Fruit fly (Drosophila melanogaster) whole organism, embryonic: ENCODE measurements around the gene Elp3.

Source experiments
- BEAF-32 ChIP-seq: fragments of 200-800 bp; sonication (Bioruptor generic); optimal IDR thresholded peaks from 3 replicates; lab custom pipeline; 2017; ENCODE audit warnings: missing biosample characterization, missing genetic modification characterization, mild to moderate bottlenecking, moderate library complexity, missing genetic modification reagents
- BtbVII ChIP-seq: fragments of 200-800 bp; sonication (Bioruptor generic); optimal IDR thresholded peaks from 3 replicates; lab custom pipeline; 2017; ENCODE audit warnings: missing biosample characterization, mild to moderate bottlenecking, missing genetic modification characterization
- CG10431 ChIP-seq: fragments of 200-800 bp; sonication (Bioruptor generic); optimal IDR thresholded peaks from 3 replicates; lab custom pipeline; 2018; ENCODE audit warnings: missing biosample characterization, mild to moderate bottlenecking, missing genetic modification characterization
- CG12155 ChIP-seq: fragments of 200-800 bp; sonication (Bioruptor generic); optimal IDR thresholded peaks from 3 replicates; lab custom pipeline; 2016; ENCODE audit warnings: missing biosample characterization, missing genetic modification characterization
- CG13424 ChIP-seq: fragments of 200-800 bp; sonication (Bioruptor generic); optimal IDR thresholded peaks from 2 replicates; lab custom pipeline; 2019; ENCODE audit warnings: missing biosample characterization, mild to moderate bottlenecking, missing genetic modification characterization, moderate library complexity
- CG16813 ChIP-seq: fragments of 200-800 bp; sonication (Bioruptor generic); IDR thresholded peaks from 3 replicates; pipeline ENCODE4 v1.3.6; 2022; ENCODE audit warnings: missing biosample characterization, missing genetic modification characterization; ENCODE audit not compliant: partially characterized antibody
- CG17829 ChIP-seq: fragments of 200-800 bp; optimal IDR thresholded peaks from 2 replicates; lab custom pipeline; 2019; ENCODE audit warnings: missing biosample characterization, mild to moderate bottlenecking, missing genetic modification characterization, moderate library complexity
- CG17912 ChIP-seq: fragments of 200-800 bp; sonication (Bioruptor generic); optimal IDR thresholded peaks from 2 replicates; lab custom pipeline; 2018; ENCODE audit warnings: missing biosample characterization, mild to moderate bottlenecking, missing genetic modification characterization
- CG1792 ChIP-seq: fragments of 200-800 bp; sonication (Bioruptor generic); optimal IDR thresholded peaks from 2 replicates; lab custom pipeline; 2016; ENCODE audit warnings: missing biosample characterization, missing genetic modification characterization
- CG2678 ChIP-seq: fragments of 200-800 bp; sonication (Bioruptor generic); optimal IDR thresholded peaks from 3 replicates; lab custom pipeline; 2019; ENCODE audit warnings: missing biosample characterization, mild to moderate bottlenecking, missing genetic modification characterization, moderate library complexity
- CG2889 ChIP-seq: fragments of 200-800 bp; sonication (Bioruptor generic); IDR thresholded peaks from 3 replicates; pipeline ENCODE4 v1.3.6; 2022; ENCODE audit warnings: missing biosample characterization, missing genetic modification characterization
- CG34224 ChIP-seq: fragments of 200-800 bp; sonication (Bioruptor generic); IDR thresholded peaks from 3 replicates; pipeline ENCODE4 v1.3.6; 2022; ENCODE audit warnings: missing biosample characterization, missing genetic modification characterization; ENCODE audit not compliant: partially characterized antibody
- CG4617 ChIP-seq: fragments of 200-800 bp; sonication (Bioruptor generic); optimal IDR thresholded peaks from 3 replicates; lab custom pipeline; 2016; ENCODE audit warnings: missing biosample characterization, missing genetic modification characterization, borderline replicate concordance
- CG6813 ChIP-seq: fragments of 200-800 bp; sonication (Bioruptor generic); optimal IDR thresholded peaks from 2 replicates; lab custom pipeline; 2017; ENCODE audit warnings: missing biosample characterization, missing genetic modification characterization, mild to moderate bottlenecking, moderate library complexity, missing genetic modification reagents
- CG9727 ChIP-seq: fragments of 200-800 bp; sonication (Bioruptor generic); optimal IDR thresholded peaks from 3 replicates; lab custom pipeline; 2017; ENCODE audit warnings: missing biosample characterization, mild to moderate bottlenecking, missing genetic modification characterization
- D19A ChIP-seq: fragments of 200-800 bp; optimal IDR thresholded peaks from 3 replicates; lab custom pipeline; 2019; ENCODE audit warnings: missing biosample characterization, mild to moderate bottlenecking, missing genetic modification characterization, moderate library complexity
- Dref ChIP-seq: fragments of 200-800 bp; sonication (Bioruptor generic); IDR thresholded peaks from 2 replicates; pipeline ENCODE4 v1.3.6; 2022; ENCODE audit warnings: missing biosample characterization, missing genetic modification characterization
- Ets97D ChIP-seq: fragments of 200-800 bp; sonication (Bioruptor generic); optimal IDR thresholded peaks from 3 replicates; lab custom pipeline; 2016; ENCODE audit warnings: missing biosample characterization, missing genetic modification characterization
- HLH4C ChIP-seq: fragments of 200-800 bp; sonication (Bioruptor generic); IDR thresholded peaks from 3 replicates; pipeline ENCODE4 v1.3.6; 2022; ENCODE audit warnings: missing biosample characterization, missing genetic modification characterization; ENCODE audit not compliant: partially characterized antibody
- Hmr ChIP-seq: fragments of 200-800 bp; sonication (Bioruptor generic); optimal IDR thresholded peaks from 3 replicates; lab custom pipeline; 2017; ENCODE audit warnings: mild to moderate bottlenecking, missing biosample characterization, missing genetic modification reagents, missing genetic modification characterization
- Nf-YC ChIP-seq: fragments of 200-800 bp; optimal IDR thresholded peaks from 3 replicates; lab custom pipeline; 2019; ENCODE audit warnings: missing biosample characterization, mild to moderate bottlenecking, missing genetic modification characterization, moderate library complexity
- Spps ChIP-seq: fragments of 200-800 bp; sonication (Bioruptor generic); optimal IDR thresholded peaks from 2 replicates; lab custom pipeline; 2018; ENCODE audit warnings: missing biosample characterization, mild to moderate bottlenecking, missing genetic modification characterization
- Ssrp ChIP-seq: fragments of 200-800 bp; sonication (Bioruptor generic); optimal IDR thresholded peaks from 2 replicates; lab custom pipeline; 2018; ENCODE audit warnings: missing biosample characterization, mild to moderate bottlenecking, missing genetic modification characterization, moderate library complexity
- Vsx1 ChIP-seq: fragments of 200-800 bp; sonication (Bioruptor generic); optimal IDR thresholded peaks from 2 replicates; lab custom pipeline; 2017; ENCODE audit warnings: missing biosample characterization, mild to moderate bottlenecking, missing genetic modification characterization, missing genetic modification reagents
- ato ChIP-seq: fragments of 200-800 bp; sonication (Bioruptor generic); IDR thresholded peaks from 2 replicates; pipeline ENCODE4 v1.3.6; 2022; ENCODE audit warnings: missing biosample characterization, missing genetic modification characterization; ENCODE audit not compliant: partially characterized antibody
- az2 ChIP-seq: fragments of 200-800 bp; sonication (Bioruptor generic); optimal IDR thresholded peaks from 3 replicates; lab custom pipeline; 2016; ENCODE audit warnings: missing biosample characterization, missing genetic modification characterization
- bbx ChIP-seq: fragments of 200-800 bp; sonication (Bioruptor generic); IDR thresholded peaks from 2 replicates; pipeline ENCODE4 v1.3.6; 2022; ENCODE audit warnings: missing biosample characterization, missing genetic modification characterization; ENCODE audit not compliant: partially characterized antibody
- croc ChIP-seq: fragments of 200-800 bp; sonication (Bioruptor generic); conservative IDR thresholded peaks from 3 replicates; pipeline ENCODE4 v1.3.6; 2022; ENCODE audit warnings: missing biosample characterization, missing genetic modification characterization
- dan ChIP-seq: fragments of 200-800 bp; sonication (Bioruptor generic); IDR thresholded peaks from 2 replicates; pipeline ENCODE4 v1.3.6; 2022; ENCODE audit warnings: missing biosample characterization, missing genetic modification characterization
- dati ChIP-seq: fragments of 200-800 bp; sonication (Bioruptor generic); IDR thresholded peaks from 2 replicates; pipeline ENCODE4 v1.3.6; 2022; ENCODE audit warnings: missing biosample characterization, missing genetic modification characterization
- dmrt11E ChIP-seq: fragments of 200-800 bp; sonication (Bioruptor generic); optimal IDR thresholded peaks from 3 replicates; lab custom pipeline; 2018; ENCODE audit warnings: missing biosample characterization, mild to moderate bottlenecking, missing genetic modification characterization, moderate library complexity
- eve ChIP-seq, 2 experiments: fragments of >200 bp; optimal IDR thresholded peaks; 2 replicates each; lab custom pipeline; 2017; ENCODE audit warnings: missing biosample characterization in 2 of 2, missing genetic modification characterization in 2 of 2
- fd96Cb ChIP-seq: fragments of 200-800 bp; sonication (Bioruptor generic); optimal IDR thresholded peaks from 2 replicates; lab custom pipeline; 2018; ENCODE audit warnings: missing biosample characterization, mild to moderate bottlenecking, missing genetic modification characterization, moderate library complexity
- gfzf ChIP-seq: fragments of 200-800 bp; sonication (Bioruptor generic); optimal IDR thresholded peaks from 2 replicates; lab custom pipeline; 2016; ENCODE audit warnings: missing biosample characterization, mild to moderate bottlenecking, missing genetic modification characterization, moderate library complexity
- lov ChIP-seq, 2 experiments: fragments of 200-800 bp in 1 of 2; fragments of >200 bp in 1 of 2; sonication (Bioruptor generic) in 1 of 2; IDR thresholded peaks in 1 of 2; optimal IDR thresholded peaks in 1 of 2; 2 replicates in 1 of 2; 3 replicates in 1 of 2; pipeline versions ENCODE4 v1.3.6 to Lab custom; 2017 to 2022; ENCODE audit warnings: missing biosample characterization in 1 of 2, missing genetic modification characterization in 1 of 2
- mirr ChIP-seq: fragments of 200-800 bp; sonication (Bioruptor generic); optimal IDR thresholded peaks from 3 replicates; lab custom pipeline; 2018; ENCODE audit warnings: missing biosample characterization, mild to moderate bottlenecking, missing genetic modification characterization
- nau ChIP-seq: fragments of 200-800 bp; sonication (Bioruptor generic); optimal IDR thresholded peaks from 3 replicates; lab custom pipeline; 2017; ENCODE audit warnings: missing biosample characterization, mild to moderate bottlenecking, missing genetic modification characterization, missing genetic modification reagents
- otp ChIP-seq: fragments of 200-800 bp; sonication (Bioruptor generic); IDR thresholded peaks from 3 replicates; pipeline ENCODE4, ENCODE4 v1.3.6; 2022; ENCODE audit warnings: missing biosample characterization, missing genetic modification characterization
- pan ChIP-seq, 4 experiments: fragments of >200 bp in 3 of 4; fragments of 200-800 bp in 1 of 4; sonication (Bioruptor generic) in 1 of 4; optimal IDR thresholded peaks in 3 of 4; IDR thresholded peaks in 1 of 4; 2 replicates each; pipeline versions ENCODE4 v1.3.6 to Lab custom; 2017 to 2022; ENCODE audit warnings: missing biosample characterization in 2 of 4, missing genetic modification characterization in 2 of 4, mixed read lengths in 1 of 4
- peb ChIP-seq: fragments of 200-800 bp; sonication (Bioruptor generic); IDR thresholded peaks from 2 replicates; pipeline ENCODE4 v1.3.6; 2022; ENCODE audit warnings: missing biosample characterization, missing genetic modification characterization
- pfk ChIP-seq: fragments of 200-800 bp; sonication (Bioruptor generic); optimal IDR thresholded peaks from 2 replicates; lab custom pipeline; 2018; ENCODE audit warnings: missing biosample characterization, mild to moderate bottlenecking, missing genetic modification characterization, moderate library complexity
- shn ChIP-seq: fragments of 200-800 bp; sonication (Bioruptor generic); optimal IDR thresholded peaks from 3 replicates; lab custom pipeline; 2016; ENCODE audit warnings: missing biosample characterization, missing genetic modification characterization
- so ChIP-seq: fragments of 200-800 bp; sonication (Bioruptor generic); IDR thresholded peaks from 3 replicates; pipeline ENCODE4 v1.3.6; 2022; ENCODE audit warnings: missing biosample characterization, missing genetic modification characterization
- sug ChIP-seq: fragments of 200-800 bp; optimal IDR thresholded peaks from 2 replicates; lab custom pipeline; 2019; ENCODE audit warnings: missing biosample characterization, mild to moderate bottlenecking, missing genetic modification characterization, moderate library complexity
- usp ChIP-seq: fragments of >200 bp; optimal IDR thresholded peaks from 2 replicates; lab custom pipeline; 2017; ENCODE audit warnings: missing biosample characterization, missing genetic modification characterization
- vnd ChIP-seq: fragments of 200-800 bp; sonication (Bioruptor generic); IDR thresholded peaks from 3 replicates; pipeline ENCODE4 v1.3.6; 2022; ENCODE audit warnings: missing biosample characterization, missing genetic modification characterization; ENCODE audit not compliant: partially characterized antibody
- wor ChIP-seq: fragments of 200-800 bp; sonication (Bioruptor generic); IDR thresholded peaks from 2 replicates; pipeline ENCODE4 v1.3.6; 2022; ENCODE audit warnings: missing biosample characterization, missing genetic modification characterization
- z ChIP-seq: fragments of 200-800 bp; sonication (Bioruptor generic); IDR thresholded peaks from 3 replicates; pipeline ENCODE4 v1.3.6; 2022; ENCODE audit warnings: missing biosample characterization, missing genetic modification characterization
- zen2 ChIP-seq: fragments of 200-800 bp; sonication (Bioruptor generic); IDR thresholded peaks from 3 replicates; pipeline ENCODE4 v1.3.6; 2022; ENCODE audit warnings: missing biosample characterization, missing genetic modification characterization; ENCODE audit not compliant: partially characterized antibody

The Elp3 gene

DNA sequence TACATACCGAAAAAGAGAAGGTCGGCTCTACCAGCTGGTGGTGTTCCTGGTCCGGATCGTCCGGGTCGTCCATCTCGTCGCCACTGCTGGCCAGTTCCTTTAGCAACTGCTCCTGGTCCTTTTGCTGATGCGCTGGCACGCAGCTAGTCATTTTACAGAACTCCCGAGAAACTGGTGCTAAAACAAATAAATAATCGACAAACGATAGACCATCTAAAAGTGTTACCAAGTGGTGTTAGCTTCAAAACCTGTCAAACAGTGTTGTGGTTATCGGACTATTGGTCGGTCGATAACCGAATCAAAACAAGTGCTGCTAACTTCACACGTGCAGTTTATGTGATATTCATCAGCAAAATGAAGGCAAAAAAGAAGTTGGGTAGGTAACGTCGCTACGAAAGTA is at the start of gene Elp3, which contains the start of gene morgue (continued):
- TF ChIP-seq sug (tag; lab: Kevin White, UChicago) (peak; percentile 16), ato (GFP tag; lab: Robert Waterston, UW) (peak; percentile 82), BtbVII (GFP tag; lab: Kevin White, UChicago) (no peak), Nf-YC (tag; lab: Kevin White, UChicago) (peak; percentile 15), dmrt11E (tag; lab: Kevin White, UChicago) (no peak), mirr (peak; percentile 14), so (GFP tag; lab: Robert Waterston, UW) (no peak), CG12155 (GFP tag; lab: Kevin White, UChicago) (no peak), BEAF-32 (GFP tag; lab: Kevin White, UChicago) (peak; percentile 50), CG13424 (tag; lab: Kevin White, UChicago) (no peak), CG17912 (GFP tag; lab: Kevin White, UChicago) (no peak), CG17829 (tag; lab: Kevin White, UChicago) (peak; percentile 49), CG2889 (no peak), Spps (tag; lab: Kevin White, UChicago) (no peak), Dref (GFP tag; lab: Robert Waterston, UW) (peak; percentile 86), CG9727 (GFP tag; lab: Kevin White, UChicago) (no peak), bbx (GFP tag; lab: Robert Waterston, UW) (peak; percentile 87), croc (GFP tag; lab: Robert Waterston, UW) (no peak), Ssrp (tag; lab: Kevin White, UChicago) (no peak), vnd (GFP tag; lab: Robert Waterston, UW) (peak; percentile 66), az2 (GFP tag; lab: Kevin White, UChicago) (no peak), shn (no peak), zen2 (GFP tag; lab: Robert Waterston, UW) (peak; percentile 79), HLH4C (GFP tag; lab: Robert Waterston, UW) (peak; percentile 87), Hmr (GFP tag; lab: Kevin White, UChicago) (no peak), peb (GFP tag; lab: Robert Waterston, UW) (no peak), CG6813 (no peak), CG16813 (GFP tag; lab: Robert Waterston, UW) (peak; percentile 74), D19A (no peak), dati (GFP tag; lab: Robert Waterston, UW) (no peak), CG4617 (GFP tag; lab: Kevin White, UChicago) (peak; percentile 86), lov (optimal IDR thresholded peaks at IDR 0.05; lab: Kevin White, UChicago) (no peak), lov (GFP tag; IDR thresholded peaks at IDR 0.05; lab: Robert Waterston, UW) (no peak), fd96Cb (tag; lab: Kevin White, UChicago) (no peak), Ets97D (GFP tag; lab: Kevin White, UChicago) (no peak), pfk (GFP tag; lab: Kevin White, UChicago) (no peak), pan (optimal IDR thresholded peaks at IDR 0.05; lab: Kevin White, UChicago) (no peak), pan (GFP tag; optimal IDR thresholded peaks at IDR 0.05 in 1 of 2, IDR thresholded peaks at IDR 0.05 in 1 of 2) (no peak), wor (GFP tag; lab: Robert Waterston, UW) (no peak), CG10431 (no peak), otp (GFP tag; lab: Robert Waterston, UW) (no peak), dan (GFP tag; lab: Robert Waterston, UW) (no peak), gfzf (GFP tag; lab: Kevin White, UChicago) (peak; percentile 81), z (GFP tag; lab: Robert Waterston, UW) (no peak), CG34224 (GFP tag; lab: Robert Waterston, UW) (peak; percentile 78), Vsx1 (GFP tag; lab: Kevin White, UChicago) (no peak), CG1792 (GFP tag; lab: Kevin White, UChicago) (no peak), CG2678 (tag; lab: Kevin White, UChicago) (no peak), eve (GFP tag; optimal IDR thresholded peaks at IDR 0.05; lab: Kevin White, UChicago) (no peak), nau (GFP tag; lab: Kevin White, UChicago) (no peak), usp (GFP tag; lab: Kevin White, UChicago) (no peak)
